Worm (Caenorhabditis elegans) whole organism, young adult: Measurements from ENCODE around the gene F21D9.1.

ENCODE experiments used
- C17E4.6 ChIP-seq: fragments of 200-800 bp; sonication (Bioruptor generic); IDR thresholded peaks from 2 replicates; pipeline ENCODE4 v1.3.6; 2022; ENCODE audit warnings: missing genetic modification reagents, missing genetic modification characterization, missing compliant biosample characterization
- F23B12.7 ChIP-seq: sonication (generic microtip); optimal IDR thresholded peaks from 2 replicates; lab custom pipeline; 2017; ENCODE audit warnings: missing genetic modification characterization, mild to moderate bottlenecking, missing compliant biosample characterization, antibody characterized with exemption, moderate library complexity; ENCODE audit not compliant: insufficient read depth
- Y53G8AR.9 ChIP-seq: fragments of 200-800 bp; sonication (Bioruptor generic); conservative IDR thresholded peaks from 2 replicates; pipeline ENCODE4 v1.3.6; 2022; ENCODE audit warnings: missing genetic modification reagents, missing genetic modification characterization, missing compliant biosample characterization
- Y67H2A.10 ChIP-seq: fragments of 200-800 bp; sonication (Bioruptor generic); conservative IDR thresholded peaks from 2 replicates; pipeline ENCODE4 v1.3.6; 2022; ENCODE audit warnings: missing genetic modification reagents, missing genetic modification characterization, missing compliant biosample characterization
- chd-7 ChIP-seq: sonication (generic microtip); optimal IDR thresholded peaks from 2 replicates; lab custom pipeline; 2016; ENCODE audit warnings: mild to moderate bottlenecking, missing genetic modification characterization, moderate library complexity, missing compliant biosample characterization
- egl-44 ChIP-seq: fragments of 200-800 bp; sonication (Bioruptor generic); IDR thresholded peaks from 2 replicates; pipeline ENCODE4 v1.3.6; 2022; ENCODE audit warnings: missing genetic modification reagents, missing genetic modification characterization, missing compliant biosample characterization
- lag-1 ChIP-seq: fragments of 200-800 bp; sonication (Bioruptor generic); IDR thresholded peaks from 2 replicates; pipeline ENCODE4 v1.3.6; 2022; ENCODE audit warnings: missing genetic modification reagents, missing genetic modification characterization, missing compliant biosample characterization
- lin-26 ChIP-seq: fragments of 200-800 bp; sonication (Bioruptor generic); IDR thresholded peaks from 2 replicates; pipeline ENCODE4 v1.3.6; 2022; ENCODE audit warnings: missing genetic modification reagents, missing genetic modification characterization, missing compliant biosample characterization
- lin-40 ChIP-seq: sonication (generic microtip); optimal IDR thresholded peaks from 2 replicates; lab custom pipeline; 2016; ENCODE audit warnings: missing genetic modification characterization, mild to moderate bottlenecking, missing compliant biosample characterization, missing genotype, missing genetic modification reagents
- lin-54 ChIP-seq: fragments of 200-800 bp; sonication (Bioruptor generic); optimal IDR thresholded peaks from 2 replicates; lab custom pipeline; 2018; ENCODE audit warnings: mild to moderate bottlenecking, missing genetic modification characterization, missing compliant biosample characterization
- rec-8 ChIP-seq, 2 experiments: sonication (generic microtip); optimal IDR thresholded peaks; 2 replicates each; lab custom pipeline; 2016; ENCODE audit warnings: mild to moderate bottlenecking in 2 of 2, missing genetic modification characterization in 2 of 2, missing genetic modification reagents in 2 of 2, missing genotype in 2 of 2, missing biosample characterization in 1 of 2, missing compliant biosample characterization in 1 of 2, moderate library complexity in 1 of 2
- repo-1 ChIP-seq: sonication (generic microtip); optimal IDR thresholded peaks from 2 replicates; lab custom pipeline; 2017; ENCODE audit warnings: mild to moderate bottlenecking, missing genetic modification characterization, missing compliant biosample characterization
- tbx-9 ChIP-seq: sonication (generic microtip); optimal IDR thresholded peaks from 2 replicates; lab custom pipeline; 2016; ENCODE audit warnings: borderline replicate concordance, missing genetic modification characterization, inconsistent platforms, missing compliant biosample characterization
- unc-130 ChIP-seq: sonication (generic microtip); optimal IDR thresholded peaks from 2 replicates; lab custom pipeline; 2016; ENCODE audit warnings: missing genetic modification reagents, missing genetic modification characterization, missing compliant biosample characterization

DNA sequence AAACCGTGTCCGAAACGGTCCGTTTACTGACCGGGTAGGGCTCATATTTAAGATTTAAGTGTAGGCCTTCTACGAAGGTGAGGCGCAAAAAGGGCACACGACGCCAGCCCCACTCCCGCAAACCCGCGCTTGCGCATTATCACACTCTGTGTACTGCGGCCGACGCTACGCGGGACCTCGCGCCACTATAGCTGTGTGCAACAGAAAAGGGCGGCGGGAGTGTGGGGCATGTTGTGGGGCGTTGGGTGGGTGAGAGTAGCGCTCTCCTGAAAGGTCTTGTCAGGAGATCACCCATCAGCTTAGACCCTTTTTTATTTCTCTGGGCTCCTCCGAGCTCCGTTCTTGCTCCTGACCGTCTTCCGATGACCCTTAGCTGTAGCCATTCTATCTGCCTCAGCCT is 43.9 kb downstream of the F21D9.1 start:
- no peak for TF ChIP-seq lag-1 (GFP tag; lab: Robert Waterston, UW)
- TF ChIP-seq lin-26 (GFP tag; lab: Robert Waterston, UW): no peak
- no peak for TF ChIP-seq lin-54 (GFP tag; lab: Kevin White, UChicago)
- no peak for TF ChIP-seq rec-8 (tag; optimal IDR thresholded peaks at IDR 0.05; lab: Kevin White, UChicago)
- TF ChIP-seq repo-1 (tag; lab: Kevin White, UChicago): no peak
- TF ChIP-seq tbx-9 (tag; lab: Kevin White, UChicago): no peak
- no peak for TF ChIP-seq chd-7 (tag; lab: Kevin White, UChicago)
- no peak for TF ChIP-seq F23B12.7 (tag; lab: Kevin White, UChicago)
- no peak for TF ChIP-seq lin-40 (tag; lab: Kevin White, UChicago)
- TF ChIP-seq unc-130 (GFP tag; lab: Kevin White, UChicago): no peak
- no peak for TF ChIP-seq Y53G8AR.9 (GFP tag; lab: Robert Waterston, UW)
- no peak for TF ChIP-seq Y67H2A.10 (GFP tag; lab: Robert Waterston, UW)
- no peak for TF ChIP-seq egl-44 (GFP tag; lab: Robert Waterston, UW)
- no peak for TF ChIP-seq C17E4.6 (GFP tag; lab: Robert Waterston, UW)
